Worm (Caenorhabditis elegans) whole organism, L4 larva: ENCODE results near the gene rmh-2.
A peak's percentile ranks its signal among the peaks of the same experiment; 100 is the strongest.

Experiments used
- D1046.2 ChIP-seq: fragments of 200-800 bp; sonication (Bioruptor generic); IDR thresholded peaks from 2 replicates; pipeline ENCODE4 v1.3.6; 2022; ENCODE audit warnings: missing genetic modification characterization, missing compliant biosample characterization
- F37D6.2 ChIP-seq: sonication (generic microtip); optimal IDR thresholded peaks from 2 replicates; lab custom pipeline; 2016; ENCODE audit warnings: mild to moderate bottlenecking, missing genetic modification characterization, missing compliant biosample characterization
- F44E2.7 ChIP-seq: fragments of 200-800 bp; sonication (Bioruptor generic); IDR thresholded peaks from 2 replicates; pipeline ENCODE4 v2.1.2; 2022; ENCODE audit warnings: missing genetic modification characterization, missing compliant biosample characterization
- T20F7.1 ChIP-seq: fragments of 200-800 bp; sonication (Bioruptor generic); optimal IDR thresholded peaks from 2 replicates; lab custom pipeline; 2018; ENCODE audit warnings: mild to moderate bottlenecking, missing genetic modification characterization, missing compliant biosample characterization
- T26A8.4 ChIP-seq: fragments of 200-800 bp; sonication (Bioruptor generic); IDR thresholded peaks from 2 replicates; pipeline ENCODE4 v1.3.6; 2022; ENCODE audit warnings: missing genetic modification characterization, missing compliant biosample characterization
- Y48G9A.11 ChIP-seq: fragments of 200-800 bp; sonication (Bioruptor generic); IDR thresholded peaks from 2 replicates; pipeline ENCODE4 v1.3.6; 2022; ENCODE audit warnings: missing genetic modification reagents, missing genetic modification characterization, missing compliant biosample characterization
- ZK337.2 ChIP-seq: fragments of 200-800 bp; sonication (Bioruptor generic); IDR thresholded peaks from 2 replicates; pipeline ENCODE4 v1.3.6; 2022; ENCODE audit warnings: missing genetic modification reagents, missing genetic modification characterization, missing compliant biosample characterization
- aha-1 ChIP-seq: fragments of 150-350 bp; peaks from one replicate; lab custom pipeline; 2014; ENCODE audit warnings: missing biosample characterization, missing genetic modification characterization
- arid-1 ChIP-seq: fragments of 200-800 bp; sonication (Bioruptor generic); conservative IDR thresholded peaks from 2 replicates; pipeline ENCODE4 v1.3.6; 2022; ENCODE audit warnings: missing genetic modification reagents, missing genetic modification characterization, missing compliant biosample characterization
- attf-4 ChIP-seq: sonication (generic microtip); optimal IDR thresholded peaks from 3 replicates; lab custom pipeline; 2017; ENCODE audit warnings: missing biosample characterization, missing genetic modification characterization
- ceh-28 ChIP-seq: fragments of 150-350 bp; optimal IDR thresholded peaks from 2 replicates; lab custom pipeline; 2014; ENCODE audit warnings: missing biosample characterization, missing genetic modification reagents, missing genetic modification characterization
- ceh-44 ChIP-seq: fragments of 200-800 bp; sonication (Bioruptor generic); IDR thresholded peaks from 2 replicates; pipeline ENCODE4 v1.3.6; 2022; ENCODE audit warnings: missing genetic modification reagents, missing genetic modification characterization, missing compliant biosample characterization
- ceh-82 ChIP-seq: sonication (generic microtip); optimal IDR thresholded peaks from 2 replicates; lab custom pipeline; 2017; ENCODE audit warnings: missing biosample characterization, missing genetic modification characterization
- daf-12 ChIP-seq: fragments of 150-350 bp; optimal IDR thresholded peaks from 2 replicates; lab custom pipeline; 2014; ENCODE audit warnings: missing biosample characterization, missing genetic modification reagents, missing genetic modification characterization
- daf-16 ChIP-seq, 3 experiments: sonication (generic microtip); optimal IDR thresholded peaks; 2 replicates each; lab custom pipeline; 2016 to 2017; ENCODE audit warnings: missing genetic modification characterization in 3 of 3, missing genetic modification reagents in 3 of 3, mild to moderate bottlenecking in 2 of 3, missing compliant biosample characterization in 2 of 3, missing biosample characterization in 1 of 3, moderate library complexity in 1 of 3
- dmd-8 ChIP-seq: fragments of 200-800 bp; sonication (Bioruptor generic); IDR thresholded peaks from 2 replicates; pipeline ENCODE4 v1.3.6; 2022; ENCODE audit warnings: missing genetic modification characterization, missing compliant biosample characterization
- dve-1 ChIP-seq: sonication (generic microtip); optimal IDR thresholded peaks from 2 replicates; lab custom pipeline; 2017; ENCODE audit warnings: antibody characterized with exemption, mild to moderate bottlenecking, missing genetic modification characterization, missing compliant biosample characterization; ENCODE audit not compliant: insufficient read depth
- egl-27 ChIP-seq: sonication (generic microtip); optimal IDR thresholded peaks from 3 replicates; lab custom pipeline; 2017; ENCODE audit warnings: missing biosample characterization, missing genetic modification reagents, missing genetic modification characterization
- egl-43 ChIP-seq: fragments of 200-800 bp; sonication (Bioruptor generic); IDR thresholded peaks from 2 replicates; pipeline ENCODE4 v1.3.6; 2022; ENCODE audit warnings: missing genetic modification reagents, missing genetic modification characterization, missing compliant biosample characterization
- fos-1 ChIP-seq: fragments of 150-350 bp; optimal IDR thresholded peaks from 2 replicates; lab custom pipeline; 2014; ENCODE audit warnings: missing biosample characterization, missing genetic modification characterization
- hif-1 ChIP-seq, 2 experiments: sonication (generic microtip); optimal IDR thresholded peaks; 2 replicates each; lab custom pipeline; 2016 to 2017; ENCODE audit warnings: missing compliant biosample characterization in 2 of 2, missing genetic modification characterization in 2 of 2, missing genetic modification reagents in 2 of 2, missing genotype in 2 of 2, mild to moderate bottlenecking in 1 of 2
- lim-7 ChIP-seq: fragments of 200-800 bp; sonication (Bioruptor generic); IDR thresholded peaks from 2 replicates; pipeline ENCODE4 v1.3.6; 2022; ENCODE audit warnings: missing genetic modification characterization, missing compliant biosample characterization
- lin-1 ChIP-seq: fragments of 200-800 bp; sonication (Bioruptor generic); IDR thresholded peaks from 2 replicates; pipeline ENCODE4 v1.3.6; 2022; ENCODE audit warnings: missing genetic modification reagents, missing genetic modification characterization, missing compliant biosample characterization
- lin-13 ChIP-seq: fragments of 150-350 bp; optimal IDR thresholded peaks from 2 replicates; lab custom pipeline; 2014; ENCODE audit warnings: missing biosample characterization, missing genetic modification reagents, missing genetic modification characterization
- lin-29 ChIP-seq: fragments of 200-800 bp; sonication (Bioruptor generic); IDR thresholded peaks from 2 replicates; pipeline ENCODE4 v1.3.6; 2022; ENCODE audit warnings: missing genetic modification reagents, missing genetic modification characterization, missing compliant biosample characterization
- lin-39 ChIP-seq: fragments of 150-350 bp; optimal IDR thresholded peaks from 2 replicates; lab custom pipeline; 2014; ENCODE audit warnings: missing biosample characterization, missing genetic modification reagents, missing genetic modification characterization
- lsy-2 ChIP-seq, 2 experiments: fragments of 150-350 bp in 1 of 2; sonication (generic microtip) in 1 of 2; optimal IDR thresholded peaks; 2 replicates each; lab custom pipeline; 2014 to 2017; ENCODE audit warnings: missing biosample characterization in 2 of 2, missing genetic modification characterization in 2 of 2
- mep-1 ChIP-seq: fragments of 150-350 bp; sonication (generic microtip); optimal IDR thresholded peaks from 3 replicates; lab custom pipeline; 2014; ENCODE audit warnings: missing biosample characterization, missing genetic modification characterization
- mes-2 ChIP-seq: sonication (generic microtip); optimal IDR thresholded peaks from 2 replicates; lab custom pipeline; 2016; ENCODE audit warnings: missing genotype, mild to moderate bottlenecking, missing genetic modification characterization, missing compliant biosample characterization; ENCODE audit not compliant: poor library complexity, severe bottlenecking
- nhr-11 ChIP-seq: fragments of 150-350 bp; optimal IDR thresholded peaks from 2 replicates; lab custom pipeline; 2014; ENCODE audit warnings: missing biosample characterization, missing genetic modification characterization
- nhr-76 ChIP-seq: fragments of 150-350 bp; optimal IDR thresholded peaks from 2 replicates; lab custom pipeline; 2014; ENCODE audit warnings: missing biosample characterization, missing genetic modification characterization
- nhr-77 ChIP-seq: fragments of 150-350 bp; optimal IDR thresholded peaks from 2 replicates; lab custom pipeline; 2014; ENCODE audit warnings: missing biosample characterization, missing genetic modification characterization
- sdz-12 ChIP-seq: fragments of 200-800 bp; sonication (Bioruptor generic); optimal IDR thresholded peaks from 2 replicates; lab custom pipeline; 2018; ENCODE audit warnings: mild to moderate bottlenecking, missing genetic modification characterization, missing compliant biosample characterization
- set-16 ChIP-seq: fragments of 200-800 bp; sonication (Bioruptor generic); IDR thresholded peaks from 2 replicates; pipeline ENCODE4 v1.3.6; 2022; ENCODE audit warnings: missing genetic modification reagents, missing genetic modification characterization, missing compliant biosample characterization
- snpc-1.2 ChIP-seq: fragments of 200-800 bp; sonication (Bioruptor generic); IDR thresholded peaks from 2 replicates; pipeline ENCODE4 v1.3.6; 2022; ENCODE audit warnings: missing genetic modification reagents, missing genetic modification characterization, missing compliant biosample characterization
- spr-1 ChIP-seq: sonication (generic microtip); optimal IDR thresholded peaks from 2 replicates; lab custom pipeline; 2016; ENCODE audit warnings: mild to moderate bottlenecking, missing genetic modification characterization, missing compliant biosample characterization
- spr-3 ChIP-seq: fragments of 200-800 bp; sonication (Bioruptor generic); optimal IDR thresholded peaks from 2 replicates; lab custom pipeline; 2018; ENCODE audit warnings: mild to moderate bottlenecking, missing genetic modification characterization, missing compliant biosample characterization
- tag-97 ChIP-seq: fragments of 200-800 bp; sonication (Bioruptor generic); IDR thresholded peaks from 2 replicates; pipeline ENCODE4 v1.3.6; 2022; ENCODE audit warnings: missing genetic modification characterization, missing compliant biosample characterization
- tra-1 ChIP-seq: fragments of 200-800 bp; sonication (Bioruptor generic); IDR thresholded peaks from 2 replicates; pipeline ENCODE4 v1.3.6; 2022; ENCODE audit warnings: missing genetic modification reagents, missing genetic modification characterization, missing compliant biosample characterization
- unc-130 ChIP-seq: sonication (generic microtip); optimal IDR thresholded peaks from 2 replicates; lab custom pipeline; 2016; ENCODE audit warnings: missing genetic modification reagents, missing genetic modification characterization, missing compliant biosample characterization
- unc-39 ChIP-seq: sonication (generic microtip); optimal IDR thresholded peaks from 2 replicates; lab custom pipeline; 2017; ENCODE audit warnings: missing biosample characterization, missing genetic modification characterization
- unc-62 ChIP-seq, 3 experiments: fragments of 150-350 bp in 1 of 3; sonication (generic microtip); optimal IDR thresholded peaks in 2 of 3; peaks in 1 of 3; 1 replicate in 1 of 3; 2 replicates in 2 of 3; lab custom pipeline; 2014 to 2017; ENCODE audit warnings: missing biosample characterization in 3 of 3, missing genetic modification characterization in 3 of 3, missing genetic modification reagents in 3 of 3, missing genotype in 1 of 3
- vab-7 ChIP-seq: fragments of 200-800 bp; sonication (Bioruptor generic); IDR thresholded peaks from 2 replicates; pipeline ENCODE4 v1.3.6; 2022; ENCODE audit warnings: missing genetic modification reagents, missing genetic modification characterization, missing compliant biosample characterization
- zfp-2 ChIP-seq: sonication (generic microtip); optimal IDR thresholded peaks from 2 replicates; lab custom pipeline; 2016; ENCODE audit warnings: mild to moderate bottlenecking, missing genetic modification characterization, missing compliant biosample characterization

Gene rmh-2

DNA sequence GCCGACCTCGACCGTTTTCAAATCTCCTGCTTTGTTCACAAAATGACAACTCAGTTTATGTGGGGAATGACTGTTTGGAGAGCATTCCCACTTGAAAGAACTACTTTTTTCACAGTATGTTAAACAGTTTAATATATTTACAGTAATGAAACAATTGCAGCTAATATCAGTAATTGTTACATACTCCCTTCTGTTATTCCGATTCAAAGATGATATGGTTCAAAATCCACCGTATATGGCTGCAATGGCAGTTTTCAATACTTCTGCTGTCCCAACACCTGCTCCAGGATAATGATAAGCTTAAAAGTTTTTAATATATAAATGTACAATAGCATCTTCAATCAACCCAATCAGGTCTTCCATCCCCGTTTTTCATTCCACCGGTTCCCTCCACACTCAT lies 23.4 kb downstream of the rmh-2 start:
- peak in 1 of 2 experiments; percentile 95 for TF ChIP-seq unc-62 (GFP tag; optimal IDR thresholded peaks at IDR 0.05 in 1 of 2; lab: Kevin White, UChicago)
- no peak for TF ChIP-seq unc-62 (tag; optimal IDR thresholded peaks at IDR 0.05; lab: Kevin White, UChicago)
- no peak for TF ChIP-seq aha-1

DNA sequence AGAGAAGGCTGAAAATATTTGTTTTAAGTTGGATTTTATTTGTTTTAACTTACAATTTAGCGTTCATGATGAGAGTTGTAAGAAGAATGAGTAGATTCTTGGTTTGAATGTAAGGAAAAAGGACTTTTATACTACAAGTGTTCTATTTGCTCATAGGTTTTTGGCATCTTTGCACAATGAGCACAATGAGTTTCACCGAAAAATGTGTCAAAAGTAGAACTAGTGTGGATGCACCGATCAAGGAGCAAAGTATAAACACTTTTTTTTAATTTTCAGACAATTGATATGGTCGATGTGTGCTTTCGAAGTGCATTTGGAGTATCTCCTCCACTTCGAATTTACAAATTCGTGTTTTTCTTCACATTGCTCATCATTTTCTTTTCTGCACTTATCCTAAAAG lies 24.5 kb downstream of the rmh-2 start, which contains the start of gene fipr-11:
Gene fipr-11, minus strand, starts transcription at position 101 of the 400 bp plus-strand sequence.
- TF ChIP-seq vab-7 (GFP tag; lab: Robert Waterston, UW) (no peak), set-16 (GFP tag; lab: Robert Waterston, UW) (no peak), ZK337.2 (GFP tag; lab: Robert Waterston, UW) (no peak), nhr-77 (tag; lab: Kevin White, UChicago) (no peak), daf-16 (GFP tag; optimal IDR thresholded peaks at IDR 0.05; lab: Kevin White, UChicago) (no peak), daf-16 (tag; optimal IDR thresholded peaks at IDR 0.05; lab: Kevin White, UChicago) (no peak), lim-7 (GFP tag; lab: Robert Waterston, UW) (no peak), lin-39 (tag; lab: Kevin White, UChicago) (no peak), D1046.2 (no peak), spr-3 (GFP tag; lab: Kevin White, UChicago) (no peak)

DNA sequence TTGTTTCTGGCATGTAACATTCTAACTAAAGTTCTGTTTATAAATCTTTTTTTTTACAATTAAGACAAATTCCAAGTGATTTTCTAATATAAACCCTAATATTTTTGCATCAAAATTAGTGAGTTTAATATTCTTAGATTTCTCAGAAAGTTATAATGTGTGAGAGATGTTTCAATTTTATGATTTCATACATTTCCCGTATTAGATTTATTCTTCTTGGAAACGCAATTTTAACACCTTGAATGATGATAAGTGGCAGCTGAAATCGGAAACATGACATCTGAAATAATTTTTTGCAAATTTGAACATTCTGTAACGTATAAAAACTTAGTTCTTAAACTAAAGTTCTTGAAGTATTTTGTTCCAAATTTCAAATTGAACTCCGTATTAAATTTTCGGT lies 29.5 kb downstream of the rmh-2 start:
- TF ChIP-seq T20F7.1 (GFP tag; lab: Kevin White, UChicago) (no peak), lin-13 (GFP tag; lab: Kevin White, UChicago) (no peak), lim-7 (GFP tag; lab: Robert Waterston, UW) (no peak), egl-27 (no peak), nhr-11 (tag; lab: Kevin White, UChicago) (peak; percentile 17)
- TF ChIP-seq, all 104 proteins: peak for 1

DNA sequence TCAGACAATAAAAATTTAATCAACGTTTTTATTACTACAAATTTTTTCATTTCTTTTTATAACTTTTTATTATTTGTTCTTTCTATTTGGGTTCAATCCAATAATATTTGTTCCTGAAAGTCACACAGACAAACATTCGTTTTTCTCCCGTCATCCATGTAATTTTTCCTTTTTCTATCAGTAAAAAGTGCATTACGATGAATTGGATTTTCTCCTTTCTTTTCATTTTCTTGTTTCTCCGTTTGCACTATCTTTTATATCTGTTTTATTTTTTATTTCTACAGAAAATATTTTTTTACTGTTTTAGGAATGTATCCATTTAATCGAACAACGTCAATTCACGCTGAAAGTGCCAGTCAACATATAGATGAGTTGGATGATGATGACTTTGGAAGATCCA lies 31.3 kb downstream of the rmh-2 start, which contains the start of gene egl-47:
Gene egl-47, plus strand, starts transcription at position 301 of the 400 bp plus-strand sequence.
- TF ChIP-seq snpc-1.2 (GFP tag; lab: Robert Waterston, UW), result no peak
- TF ChIP-seq ceh-82, result no peak
- TF ChIP-seq fos-1 (tag; lab: Kevin White, UChicago), result no peak
- TF ChIP-seq F44E2.7 (GFP tag; lab: Robert Waterston, UW), result no peak
- TF ChIP-seq D1046.2, result no peak
- no peak for TF ChIP-seq T20F7.1 (GFP tag; lab: Kevin White, UChicago)
- no peak for TF ChIP-seq lsy-2 (tag; optimal IDR thresholded peaks at IDR 0.05; lab: Kevin White, UChicago)
- no peak for TF ChIP-seq nhr-76 (tag; lab: Kevin White, UChicago)
- TF ChIP-seq lin-1, result no peak
- TF ChIP-seq, all 104 proteins: peak for 0

DNA sequence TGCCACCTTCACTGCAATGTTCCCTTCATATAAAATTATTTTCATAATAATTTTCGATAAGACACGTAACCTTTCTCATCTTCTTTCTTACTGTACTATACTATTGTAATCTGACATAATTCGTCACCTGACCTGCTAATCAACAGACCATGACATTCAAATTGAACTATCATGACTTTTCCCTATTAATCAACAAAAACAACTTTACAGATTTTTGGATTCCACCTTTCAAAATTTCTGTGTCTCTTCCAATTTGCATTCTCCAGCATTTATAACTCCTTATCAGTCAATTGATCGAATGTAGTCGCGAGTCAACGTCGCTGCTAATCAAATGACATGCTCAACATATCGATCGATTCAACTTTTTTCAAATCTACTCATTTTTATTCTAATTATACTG lies 40.9 kb downstream of the rmh-2 start, which contains the start of gene fshr-1:
Gene fshr-1, plus strand, starts transcription at position 209 of the 400 bp plus-strand sequence.
- no peak for TF ChIP-seq F37D6.2 (tag; lab: Kevin White, UChicago)
- TF ChIP-seq mep-1, result no peak
- no peak for TF ChIP-seq unc-130
- peak; percentile 76 for TF ChIP-seq dve-1 (tag; lab: Kevin White, UChicago)
- TF ChIP-seq egl-27, result no peak
- no peak for TF ChIP-seq T26A8.4 (GFP tag; lab: Robert Waterston, UW)
- peak in 1 of 2 experiments; percentile 30 for TF ChIP-seq hif-1 (tag; optimal IDR thresholded peaks at IDR 0.05; lab: Kevin White, UChicago)
- no peak for TF ChIP-seq ceh-44
- TF ChIP-seq lin-29 (GFP tag; lab: Robert Waterston, UW), result no peak
- no peak for TF ChIP-seq zfp-2 (tag; lab: Kevin White, UChicago)
- no peak for TF ChIP-seq sdz-12 (GFP tag; lab: Kevin White, UChicago)
- TF ChIP-seq spr-1 (tag; lab: Kevin White, UChicago), result no peak
- no peak for TF ChIP-seq mes-2
- TF ChIP-seq unc-39, result no peak
- no peak for TF ChIP-seq attf-4 (tag; lab: Kevin White, UChicago)
- TF ChIP-seq egl-43 (GFP tag; lab: Robert Waterston, UW), result no peak
- no peak for TF ChIP-seq tra-1 (GFP tag; lab: Robert Waterston, UW)
- TF ChIP-seq Y48G9A.11, result no peak
- no peak for TF ChIP-seq dmd-8 (GFP tag; lab: Robert Waterston, UW)
- no peak for TF ChIP-seq ZK337.2 (GFP tag; lab: Robert Waterston, UW)
- no peak for TF ChIP-seq ceh-28 (tag; lab: Kevin White, UChicago)
- no peak for TF ChIP-seq arid-1 (GFP tag; lab: Robert Waterston, UW)
- TF ChIP-seq tag-97 (GFP tag; lab: Robert Waterston, UW), result no peak
- TF ChIP-seq daf-12, result no peak
